Worm (Caenorhabditis elegans) whole organism, late embryonic: ENCODE measurements around the gene ZK809.1.
A peak's percentile ranks its signal among the peaks of the same experiment; 100 is the strongest.

Experiments
- C38D4.7 ChIP-seq: fragments of 200-800 bp; sonication (Bioruptor generic); optimal IDR thresholded peaks from 2 replicates; lab custom pipeline; 2018; ENCODE audit warnings: mild to moderate bottlenecking, missing genetic modification characterization, moderate library complexity, missing compliant biosample characterization
- F13H6.1 ChIP-seq: sonication (generic microtip); optimal IDR thresholded peaks from 2 replicates; lab custom pipeline; 2016; ENCODE audit warnings: missing genetic modification characterization, missing compliant biosample characterization
- K02D7.2 ChIP-seq: sonication (generic microtip); optimal IDR thresholded peaks from 2 replicates; lab custom pipeline; 2017; ENCODE audit warnings: mild to moderate bottlenecking, missing genetic modification characterization, missing compliant biosample characterization
- K09A11.1 ChIP-seq: sonication (generic microtip); optimal IDR thresholded peaks from 2 replicates; lab custom pipeline; 2017; ENCODE audit warnings: antibody characterized with exemption, mild to moderate bottlenecking, missing genetic modification characterization, missing compliant biosample characterization; ENCODE audit not compliant: insufficient read depth
- Y22D7AL.16 ChIP-seq: sonication (generic microtip); optimal IDR thresholded peaks from 2 replicates; lab custom pipeline; 2016; ENCODE audit warnings: missing genetic modification characterization, missing compliant biosample characterization
- ahr-1 ChIP-seq: sonication (generic microtip); optimal IDR thresholded peaks from 2 replicates; lab custom pipeline; 2016; ENCODE audit warnings: missing genetic modification characterization, missing compliant biosample characterization
- ceh-19 ChIP-seq: fragments of 200-800 bp; sonication (Bioruptor generic); optimal IDR thresholded peaks from 2 replicates; lab custom pipeline; 2018; ENCODE audit warnings: mild to moderate bottlenecking, missing genetic modification characterization, missing compliant biosample characterization
- ceh-30 ChIP-seq: fragments of 150-350 bp; optimal IDR thresholded peaks from 2 replicates; lab custom pipeline; 2014; ENCODE audit warnings: missing biosample characterization, missing genetic modification characterization
- ceh-34 ChIP-seq: sonication (generic microtip); optimal IDR thresholded peaks from 2 replicates; lab custom pipeline; 2016; ENCODE audit warnings: mild to moderate bottlenecking, missing genetic modification characterization, missing compliant biosample characterization
- ceh-45 ChIP-seq: fragments of 200-800 bp; sonication (Bioruptor generic); IDR thresholded peaks from 2 replicates; pipeline ENCODE4 v1.3.6; 2022; ENCODE audit warnings: missing genetic modification reagents, missing genetic modification characterization, missing compliant biosample characterization
- ceh-6 ChIP-seq: fragments of 200-800 bp; sonication (Bioruptor generic); optimal IDR thresholded peaks from 2 replicates; lab custom pipeline; 2018; ENCODE audit warnings: mild to moderate bottlenecking, missing genetic modification characterization, missing compliant biosample characterization
- ceh-9 ChIP-seq: sonication (generic microtip); optimal IDR thresholded peaks from 2 replicates; lab custom pipeline; 2016; ENCODE audit warnings: mild to moderate bottlenecking, missing genetic modification characterization, inconsistent platforms, missing compliant biosample characterization
- che-1 ChIP-seq: sonication (generic microtip); optimal IDR thresholded peaks from 2 replicates; lab custom pipeline; 2016; ENCODE audit warnings: mild to moderate bottlenecking, missing genetic modification characterization, missing compliant biosample characterization
- elt-2 ChIP-seq: sonication (generic microtip); optimal IDR thresholded peaks from 2 replicates; lab custom pipeline; 2016; ENCODE audit warnings: missing genetic modification reagents, missing genetic modification characterization, missing compliant biosample characterization
- elt-4 ChIP-seq: sonication (generic microtip); optimal IDR thresholded peaks from 2 replicates; lab custom pipeline; 2016; ENCODE audit warnings: missing genetic modification characterization, missing compliant biosample characterization
- ets-4 ChIP-seq: sonication (generic microtip); optimal IDR thresholded peaks from 2 replicates; lab custom pipeline; 2016; ENCODE audit warnings: missing genetic modification characterization, missing compliant biosample characterization
- fkh-6 ChIP-seq: sonication (generic microtip); optimal IDR thresholded peaks from 2 replicates; lab custom pipeline; 2016; ENCODE audit warnings: missing genetic modification characterization, missing compliant biosample characterization
- hlh-13 ChIP-seq: fragments of 200-800 bp; sonication (Bioruptor generic); optimal IDR thresholded peaks from 2 replicates; lab custom pipeline; 2018; ENCODE audit warnings: mild to moderate bottlenecking, missing genetic modification characterization, missing compliant biosample characterization
- hlh-15 ChIP-seq: sonication (generic microtip); optimal IDR thresholded peaks from 2 replicates; lab custom pipeline; 2016; ENCODE audit warnings: missing genetic modification characterization, missing compliant biosample characterization
- hlh-6 ChIP-seq: sonication (generic microtip); optimal IDR thresholded peaks from 2 replicates; lab custom pipeline; 2016; ENCODE audit warnings: missing genotype, missing genetic modification characterization, missing compliant biosample characterization
- hlh-8 ChIP-seq: sonication (generic microtip); optimal IDR thresholded peaks from 2 replicates; lab custom pipeline; 2016; ENCODE audit warnings: missing genotype, missing genetic modification characterization, missing compliant biosample characterization
- lin-11 ChIP-seq: fragments of 200-800 bp; sonication (Bioruptor generic); optimal IDR thresholded peaks from 2 replicates; lab custom pipeline; 2018; ENCODE audit warnings: mild to moderate bottlenecking, missing genetic modification characterization, missing compliant biosample characterization
- madf-2 ChIP-seq: sonication (generic microtip); optimal IDR thresholded peaks from 2 replicates; lab custom pipeline; 2017; ENCODE audit warnings: missing genetic modification characterization, missing compliant biosample characterization
- mec-3 ChIP-seq: sonication (generic microtip); optimal IDR thresholded peaks from 2 replicates; lab custom pipeline; 2016; ENCODE audit warnings: borderline replicate concordance, missing genetic modification characterization, missing compliant biosample characterization
- nfya-1 ChIP-seq: sonication (generic microtip); optimal IDR thresholded peaks from 2 replicates; lab custom pipeline; 2017; ENCODE audit warnings: missing genetic modification characterization, mild to moderate bottlenecking, missing compliant biosample characterization, antibody characterized with exemption, moderate library complexity
- nhr-11 ChIP-seq: fragments of 150-350 bp; optimal IDR thresholded peaks from 2 replicates; lab custom pipeline; 2014; ENCODE audit warnings: missing biosample characterization, missing genetic modification characterization
- npax-4 ChIP-seq: sonication (generic microtip); optimal IDR thresholded peaks from 2 replicates; lab custom pipeline; 2016; ENCODE audit warnings: missing genetic modification characterization, missing compliant biosample characterization
- pag-3 ChIP-seq: sonication (generic microtip); optimal IDR thresholded peaks from 2 replicates; lab custom pipeline; 2016; ENCODE audit warnings: missing compliant biosample characterization, missing genetic modification characterization, borderline replicate concordance
- pat-9 ChIP-seq: fragments of 200-800 bp; sonication (Bioruptor generic); optimal IDR thresholded peaks from 2 replicates; lab custom pipeline; 2018; ENCODE audit warnings: mild to moderate bottlenecking, missing genetic modification characterization, moderate library complexity, missing compliant biosample characterization
- pax-1 ChIP-seq: fragments of 150-350 bp; optimal IDR thresholded peaks from 2 replicates; lab custom pipeline; 2014; ENCODE audit warnings: missing biosample characterization, missing genetic modification characterization
- pha-2 ChIP-seq: sonication (generic microtip); optimal IDR thresholded peaks from 2 replicates; lab custom pipeline; 2017; ENCODE audit warnings: mild to moderate bottlenecking, missing genetic modification characterization, missing compliant biosample characterization
- pha-4 ChIP-seq: fragments of 150-350 bp; optimal IDR thresholded peaks from 2 replicates; lab custom pipeline; 2018; ENCODE audit warnings: missing biosample characterization, missing genetic modification reagents, missing genetic modification characterization
- pros-1 ChIP-seq: fragments of 150-350 bp; optimal IDR thresholded peaks from 2 replicates; lab custom pipeline; 2014; ENCODE audit warnings: missing biosample characterization, missing genetic modification reagents, missing genetic modification characterization
- ref-2 ChIP-seq: sonication (generic microtip); optimal IDR thresholded peaks from 2 replicates; lab custom pipeline; 2016; ENCODE audit warnings: missing genetic modification characterization, missing compliant biosample characterization
- sox-2 ChIP-seq: fragments of 200-800 bp; sonication (Bioruptor generic); IDR thresholded peaks from 2 replicates; pipeline ENCODE4 v1.3.6; 2022; ENCODE audit warnings: missing genetic modification reagents, missing genetic modification characterization, missing compliant biosample characterization
- syd-9 ChIP-seq: sonication (generic microtip); optimal IDR thresholded peaks from 2 replicates; lab custom pipeline; 2016; ENCODE audit warnings: mild to moderate bottlenecking, missing genetic modification characterization, moderate library complexity, missing compliant biosample characterization
- unc-3 ChIP-seq, 2 experiments: fragments of 200-800 bp in 1 of 2; sonication (Bioruptor generic) in 1 of 2; sonication (generic microtip) in 1 of 2; conservative IDR thresholded peaks in 1 of 2; optimal IDR thresholded peaks in 1 of 2; 2 replicates each; pipeline versions ENCODE4 v1.3.6 to Lab custom; 2016 to 2022; ENCODE audit warnings: missing compliant biosample characterization in 2 of 2, missing genetic modification characterization in 2 of 2, missing genetic modification reagents in 1 of 2
- unc-55 ChIP-seq: sonication (generic microtip); optimal IDR thresholded peaks from 2 replicates; lab custom pipeline; 2017; ENCODE audit warnings: missing biosample characterization, missing genetic modification reagents, missing genetic modification characterization
- unc-86 ChIP-seq: sonication (generic microtip); optimal IDR thresholded peaks from 2 replicates; lab custom pipeline; 2016; ENCODE audit warnings: missing genetic modification characterization, missing compliant biosample characterization
- ztf-16 ChIP-seq: sonication (generic microtip); optimal IDR thresholded peaks from 2 replicates; lab custom pipeline; 2017; ENCODE audit warnings: missing genetic modification characterization, missing compliant biosample characterization

The ZK809.1 gene

DNA sequence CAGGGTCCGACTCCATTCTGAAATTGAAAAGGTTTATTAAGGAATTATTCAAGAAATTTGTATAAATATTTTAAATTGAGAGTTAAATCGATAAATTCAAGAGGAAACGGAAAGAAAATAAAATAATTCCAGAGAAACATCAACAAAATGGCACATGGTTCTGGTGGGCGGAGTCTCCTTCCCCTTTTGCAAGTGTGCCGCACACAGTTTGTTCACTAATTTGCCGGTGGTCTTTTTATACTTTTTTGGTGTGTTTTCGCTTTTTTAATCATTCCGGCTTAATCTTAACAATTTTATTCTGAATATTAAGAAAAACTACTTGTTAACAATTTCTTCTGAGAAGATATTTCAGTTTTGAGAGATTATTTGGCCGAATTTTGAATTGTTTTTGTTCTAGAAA, 37.0 kb upstream of the ZK809.1 start, which contains the start of the genes ragc-1 and Y24F12A.1 (continued):
- TF ChIP-seq ref-2 (no peak), ceh-45 (GFP tag; lab: Robert Waterston, UW) (no peak), ceh-9 (tag; lab: Kevin White, UChicago) (no peak), nhr-11 (tag; lab: Kevin White, UChicago) (no peak), K09A11.1 (tag; lab: Kevin White, UChicago) (peak; percentile 79), K02D7.2 (tag; lab: Kevin White, UChicago) (no peak), ahr-1 (no peak), fkh-6 (no peak), syd-9 (tag; lab: Kevin White, UChicago) (no peak), elt-2 (peak; percentile 66), che-1 (tag; lab: Kevin White, UChicago) (no peak), F13H6.1 (tag; lab: Kevin White, UChicago) (no peak), hlh-8 (tag; lab: Kevin White, UChicago) (no peak), ceh-30 (no peak), unc-3 (GFP tag; conservative IDR thresholded peaks at IDR 0.05; lab: Robert Waterston, UW) (no peak), unc-3 (tag; optimal IDR thresholded peaks at IDR 0.05; lab: Kevin White, UChicago) (no peak), ets-4 (tag; lab: Kevin White, UChicago) (no peak), hlh-6 (no peak), ceh-34 (tag; lab: Kevin White, UChicago) (no peak), pax-1 (tag; lab: Kevin White, UChicago) (no peak), pha-4 (tag; lab: Kevin White, UChicago) (no peak), hlh-15 (no peak), nfya-1 (tag; lab: Kevin White, UChicago) (peak; percentile 23), ceh-6 (GFP tag; lab: Kevin White, UChicago) (peak; percentile 36), pat-9 (tag; lab: Kevin White, UChicago) (peak; percentile 19), pag-3 (tag; lab: Kevin White, UChicago) (no peak), unc-86 (peak; percentile 38), lin-11 (tag; lab: Kevin White, UChicago) (no peak), unc-55 (GFP tag; lab: Kevin White, UChicago) (no peak), elt-4 (tag; lab: Kevin White, UChicago) (no peak), hlh-13 (GFP tag; lab: Kevin White, UChicago) (no peak)

DNA sequence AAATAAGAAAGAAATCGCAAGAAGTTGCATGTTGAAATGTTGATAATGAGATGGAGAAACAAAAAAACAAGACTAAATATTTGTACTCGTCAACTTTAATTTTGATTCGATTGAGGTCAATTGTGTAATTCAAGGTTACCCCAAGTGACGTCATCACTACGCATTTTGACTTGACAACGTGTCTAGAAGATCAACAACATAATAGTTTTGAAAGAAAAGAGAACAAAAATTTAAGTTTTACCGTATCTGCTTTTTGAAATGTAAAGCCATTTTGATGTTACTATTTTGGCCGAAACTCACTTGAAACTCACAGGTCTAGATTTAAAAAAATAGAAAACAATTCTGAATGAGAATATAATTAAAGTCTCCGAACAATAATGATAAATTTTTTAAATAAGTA, 21.0 kb upstream of the ZK809.1 start, which contains the start of gene dsl-5:
Gene dsl-5, minus strand, starts transcription at position 101 of the 400 bp plus-strand sequence.
- TF ChIP-seq Y22D7AL.16 (no peak), hlh-6 (no peak), ceh-30 (no peak), ceh-19 (no peak), mec-3 (tag; lab: Kevin White, UChicago) (no peak), K09A11.1 (tag; lab: Kevin White, UChicago) (no peak), sox-2 (GFP tag; lab: Robert Waterston, UW) (no peak), pros-1 (tag; lab: Kevin White, UChicago) (no peak), pag-3 (tag; lab: Kevin White, UChicago) (no peak), npax-4 (tag; lab: Kevin White, UChicago) (no peak), pax-1 (tag; lab: Kevin White, UChicago) (no peak), madf-2 (no peak), pha-2 (tag; lab: Kevin White, UChicago) (no peak), C38D4.7 (GFP tag; lab: Kevin White, UChicago) (no peak), fkh-6 (no peak), ztf-16 (tag; lab: Kevin White, UChicago) (no peak), nfya-1 (tag; lab: Kevin White, UChicago) (no peak), ref-2 (no peak)
